Fruit fly (Drosophila melanogaster): ENCODE data around the gene CG43678.
A peak's percentile ranks its signal among the peaks of the same experiment; 100 is the strongest.

CG43678 gene

dm6 chr3L:15089083-15089704, 39.9 kb upstream of the CG43678 start:
- TF ChIP-seq CG1620 (GFP tag; optimal IDR thresholded peaks at IDR 0.05) (no peak), Clk (GFP tag; optimal IDR thresholded peaks at IDR 0.05) (no peak), CG12768 (GFP tag; optimal IDR thresholded peaks at IDR 0.05) (no peak), toe (GFP tag; optimal IDR thresholded peaks at IDR 0.05) (no peak), CG7101 (tag; optimal IDR thresholded peaks at IDR 0.05) (no peak), ovo (GFP tag; optimal IDR thresholded peaks at IDR 0.05) (no peak), pad (GFP tag; optimal IDR thresholded peaks at IDR 0.05) (no peak), Mnt (GFP tag; optimal IDR thresholded peaks at IDR 0.05) (no peak), kay (GFP tag; ENCODE audit: borderline replicate concordance) (no peak), CG11617 (GFP tag; optimal IDR thresholded peaks at IDR 0.05) (no peak), tj (GFP tag; optimal IDR thresholded peaks at IDR 0.05) (no peak), cic (GFP tag; optimal IDR thresholded peaks at IDR 0.05) (no peak), Hr96 (GFP tag; optimal IDR thresholded peaks at IDR 0.05) (no peak), CG33017 (tag; optimal IDR thresholded peaks at IDR 0.05) (no peak)

dm6 chr3L:15088285-15088684, 39.0 kb upstream of the CG43678 start:
- TF ChIP-seq CG1620 (GFP tag; optimal IDR thresholded peaks at IDR 0.05), result no peak
- TF ChIP-seq kay (GFP tag; ENCODE audit: borderline replicate concordance), result peak; percentile 27

dm6 chr3L:15084288-15084687, 35.0 kb upstream of the CG43678 start:
- TF ChIP-seq Mnt (GFP tag; optimal IDR thresholded peaks at IDR 0.05) (no peak), pad (GFP tag; optimal IDR thresholded peaks at IDR 0.05) (no peak), Hr96 (GFP tag; optimal IDR thresholded peaks at IDR 0.05) (no peak)

- TF ChIP-seq CG7101 (tag; optimal IDR thresholded peaks at IDR 0.05), result no peak
- TF ChIP-seq cic (GFP tag; optimal IDR thresholded peaks at IDR 0.05), result peak; percentile 26
Observed at dm6 chr3L:15079278-15079677, 30.0 kb upstream of the CG43678 start.

dm6 chr3L:15078347-15078746, 29.1 kb upstream of the CG43678 start, which contains the start of gene Or71a:
TSS of gene Or71a (minus strand) at chr3L:15078447.
- TF ChIP-seq CG7101 (tag; optimal IDR thresholded peaks at IDR 0.05) (no peak), tj (GFP tag; optimal IDR thresholded peaks at IDR 0.05) (no peak), CG14711 (tag; optimal IDR thresholded peaks at IDR 0.05) (no peak), bab1 (GFP tag; optimal IDR thresholded peaks at IDR 0.05) (no peak), CG11617 (GFP tag; optimal IDR thresholded peaks at IDR 0.05) (no peak), Hr96 (GFP tag; optimal IDR thresholded peaks at IDR 0.05) (no peak), CG1620 (GFP tag; optimal IDR thresholded peaks at IDR 0.05) (no peak), Clk (GFP tag; optimal IDR thresholded peaks at IDR 0.05) (no peak), cic (GFP tag; optimal IDR thresholded peaks at IDR 0.05) (no peak), CG5204 (GFP tag; optimal IDR thresholded peaks at IDR 0.05) (no peak)

dm6 chr3L:15076380-15076779, 27.1 kb upstream of the CG43678 start:
- TF ChIP-seq cnc (optimal IDR thresholded peaks at IDR 0.05), result no peak
- TF ChIP-seq CG11617 (GFP tag; optimal IDR thresholded peaks at IDR 0.05), result no peak
- TF ChIP-seq CG12768 (GFP tag; optimal IDR thresholded peaks at IDR 0.05), result no peak
- no peak for TF ChIP-seq Mnt (GFP tag; optimal IDR thresholded peaks at IDR 0.05)
- TF ChIP-seq CG5204 (GFP tag; optimal IDR thresholded peaks at IDR 0.05), result no peak
- TF ChIP-seq cic (GFP tag; optimal IDR thresholded peaks at IDR 0.05), result no peak
- TF ChIP-seq Clk (GFP tag; optimal IDR thresholded peaks at IDR 0.05), result no peak
- TF ChIP-seq kay (GFP tag; ENCODE audit: borderline replicate concordance), result no peak
- TF ChIP-seq Crg-1 (GFP tag; optimal IDR thresholded peaks at IDR 0.05), result no peak
- no peak for TF ChIP-seq toe (GFP tag; optimal IDR thresholded peaks at IDR 0.05)
- TF ChIP-seq Hr96 (GFP tag; optimal IDR thresholded peaks at IDR 0.05), result no peak
- TF ChIP-seq CG7045 (GFP tag; optimal IDR thresholded peaks at IDR 0.05), result no peak
- no peak for TF ChIP-seq CG7101 (tag; optimal IDR thresholded peaks at IDR 0.05)
- TF ChIP-seq ovo (GFP tag; optimal IDR thresholded peaks at IDR 0.05), result no peak
- TF ChIP-seq tj (GFP tag; optimal IDR thresholded peaks at IDR 0.05), result no peak
- TF ChIP-seq CG1620 (GFP tag; optimal IDR thresholded peaks at IDR 0.05), result no peak

dm6 chr3L:15073680-15074079, 24.4 kb upstream of the CG43678 start:
- TF ChIP-seq pad (GFP tag; optimal IDR thresholded peaks at IDR 0.05), result no peak
- TF ChIP-seq CG33017 (tag; optimal IDR thresholded peaks at IDR 0.05), result no peak
- TF ChIP-seq toe (GFP tag; optimal IDR thresholded peaks at IDR 0.05), result no peak
- TF ChIP-seq CG7101 (tag; optimal IDR thresholded peaks at IDR 0.05), result no peak
- TF ChIP-seq Crg-1 (GFP tag; optimal IDR thresholded peaks at IDR 0.05), result no peak
- no peak for TF ChIP-seq CG7045 (GFP tag; optimal IDR thresholded peaks at IDR 0.05)

dm6 chr3L:15072149-15072548, 22.9 kb upstream of the CG43678 start:
- TF ChIP-seq CG1620 (GFP tag; optimal IDR thresholded peaks at IDR 0.05) (no peak), CG14711 (tag; optimal IDR thresholded peaks at IDR 0.05) (no peak), pad (GFP tag; optimal IDR thresholded peaks at IDR 0.05) (no peak), Crg-1 (GFP tag; optimal IDR thresholded peaks at IDR 0.05) (no peak), CG11617 (GFP tag; optimal IDR thresholded peaks at IDR 0.05) (no peak), Clk (GFP tag; optimal IDR thresholded peaks at IDR 0.05) (no peak), Mnt (GFP tag; optimal IDR thresholded peaks at IDR 0.05) (no peak), toe (GFP tag; optimal IDR thresholded peaks at IDR 0.05) (no peak), CG7045 (GFP tag; optimal IDR thresholded peaks at IDR 0.05) (no peak), CG5204 (GFP tag; optimal IDR thresholded peaks at IDR 0.05) (no peak), CG33017 (tag; optimal IDR thresholded peaks at IDR 0.05) (no peak), kay (GFP tag; ENCODE audit: borderline replicate concordance) (no peak), CG7101 (tag; optimal IDR thresholded peaks at IDR 0.05) (no peak), Hr96 (GFP tag; optimal IDR thresholded peaks at IDR 0.05) (no peak), bab1 (GFP tag; optimal IDR thresholded peaks at IDR 0.05) (no peak), tj (GFP tag; optimal IDR thresholded peaks at IDR 0.05) (no peak)

Measured in whole organism, adult.